Worm (Caenorhabditis elegans): Measurements from ENCODE around the gene ZK616.2.

ZK616.2 gene

DNA sequence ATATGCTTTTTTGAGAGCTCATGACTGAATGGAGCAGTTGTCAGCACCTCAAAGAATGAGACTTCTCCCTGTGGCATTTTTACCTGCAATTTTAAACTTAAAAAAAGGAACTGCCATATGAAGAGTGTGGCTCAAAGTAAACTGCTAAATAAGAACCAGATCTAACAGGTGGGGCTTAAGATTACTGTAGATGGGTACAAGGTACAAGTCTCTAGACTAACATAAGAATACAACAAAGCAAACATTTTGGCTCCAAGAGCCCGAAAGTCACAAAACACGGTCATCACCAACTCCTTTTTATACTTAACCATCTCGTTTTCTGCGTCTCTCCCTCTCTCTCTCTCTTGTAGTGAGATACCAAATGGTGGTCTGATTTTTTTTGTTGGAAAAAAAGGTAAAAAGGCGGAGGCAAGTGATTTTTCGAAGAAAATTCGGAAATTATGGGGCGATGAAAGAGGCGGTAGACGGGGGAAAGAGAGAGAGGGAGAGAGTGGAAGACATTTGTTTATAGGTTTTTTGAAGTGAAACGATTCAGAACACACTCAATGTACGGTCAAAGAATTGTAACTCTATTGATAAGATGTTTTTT lies 9.1 kb upstream of the ZK616.2 start, which contains the start of gene elo-6:
elo-6 (minus strand) TSS at position 83 of the 589 bp plus-strand sequence.
- peak; percentile 67 for TF ChIP-seq pqm-1 (tag; optimal IDR thresholded peaks at IDR 0.05)
- peak; percentile 28 for TF ChIP-seq jun-1 (tag; optimal IDR thresholded peaks at IDR 0.05)
- TF ChIP-seq nfya-1 (tag; optimal IDR thresholded peaks at IDR 0.05; ENCODE audit: insufficient read depth) = no peak
- TF ChIP-seq elt-2 (tag; optimal IDR thresholded peaks at IDR 0.05) = peak; percentile 85
- TF ChIP-seq ama-1 (optimal IDR thresholded peaks at IDR 0.05) = peak; percentile 77
- TF ChIP-seq pha-4 (tag; optimal IDR thresholded peaks at IDR 0.05) = peak; percentile 55
- no peak for TF ChIP-seq eor-1 (tag; optimal IDR thresholded peaks at IDR 0.05)
- TF ChIP-seq lin-39 (tag; optimal IDR thresholded peaks at IDR 0.05) = no peak
- no peak for TF ChIP-seq tbx-2 (tag; optimal IDR thresholded peaks at IDR 0.05)

ce11 chrIV:5389951-5390350 lies 7.7 kb upstream of the ZK616.2 start:
- TF ChIP-seq eor-1 (tag; optimal IDR thresholded peaks at IDR 0.05) (no peak), nhr-25 (tag; optimal IDR thresholded peaks at IDR 0.05) (peak; percentile 24)

DNA sequence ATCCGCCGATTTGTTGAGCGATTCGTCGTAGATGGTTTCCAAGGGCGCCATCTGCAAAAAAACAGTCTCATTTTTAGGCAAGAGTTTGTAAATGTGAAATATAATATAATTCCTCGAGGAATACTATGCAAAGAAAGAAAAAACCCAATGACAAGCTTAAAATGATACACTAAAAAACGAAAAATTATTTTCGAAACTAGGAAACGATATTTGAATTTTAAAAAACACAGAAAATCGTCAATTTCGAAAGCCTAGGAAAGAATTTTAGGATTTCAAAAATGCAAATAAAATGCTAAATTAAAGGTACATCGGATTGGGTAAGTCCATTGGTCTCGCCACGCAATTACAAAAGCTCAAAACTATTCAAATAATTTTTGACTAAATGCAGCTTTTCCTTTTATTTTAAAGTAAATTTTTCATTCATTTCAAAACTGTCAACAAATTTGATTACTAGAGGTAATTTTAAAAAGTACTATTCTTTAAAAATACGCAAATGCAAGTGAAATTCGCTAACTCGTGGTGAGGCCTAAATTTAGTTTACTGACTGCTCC lies 6.1 kb upstream of the ZK616.2 start, which contains the start of the genes htp-1 and ZK616.5:
htp-1 (minus strand) TSS at position 51 of the 551 bp plus-strand sequence.
ZK616.5 (plus strand) TSS at position 423 of the 551 bp plus-strand sequence.
- TF ChIP-seq elt-3 (tag; optimal IDR thresholded peaks at IDR 0.05) = no peak
- no peak for TF ChIP-seq lin-39 (tag; optimal IDR thresholded peaks at IDR 0.05)
- TF ChIP-seq mml-1 (tag; optimal IDR thresholded peaks at IDR 0.05) = no peak
- no peak for TF ChIP-seq egl-5 (tag; optimal IDR thresholded peaks at IDR 0.05)

- TF ChIP-seq elt-2 (tag; optimal IDR thresholded peaks at IDR 0.05) (peak; percentile 68), nhr-23 (tag; optimal IDR thresholded peaks at IDR 0.05) (no peak), pha-4 (tag; optimal IDR thresholded peaks at IDR 0.05) (peak; percentile 51), pqm-1 (tag; optimal IDR thresholded peaks at IDR 0.05) (peak; percentile 61)
Observed at ce11 chrIV:5393566-5393965, 4.1 kb upstream of the ZK616.2 start.

- TF ChIP-seq fkh-10 (GFP tag; optimal IDR thresholded peaks at IDR 0.05) (no peak), ama-1 (optimal IDR thresholded peaks at IDR 0.05) (no peak), nhr-23 (tag; optimal IDR thresholded peaks at IDR 0.05) (peak; percentile 83), egl-5 (tag; optimal IDR thresholded peaks at IDR 0.05) (peak; percentile 45), nhr-76 (tag; optimal IDR thresholded peaks at IDR 0.05) (no peak), fkh-2 (tag; optimal IDR thresholded peaks at IDR 0.05) (no peak), lin-15B (tag; optimal IDR thresholded peaks at IDR 0.05) (peak; percentile 85), nhr-67 (tag; optimal IDR thresholded peaks at IDR 0.05) (no peak), pha-4 (tag; optimal IDR thresholded peaks at IDR 0.05) (peak; percentile 89), ztf-11 (tag; optimal IDR thresholded peaks at IDR 0.05) (no peak), elt-2 (tag; optimal IDR thresholded peaks at IDR 0.05) (peak; percentile 37), ztf-4 (tag; optimal IDR thresholded peaks at IDR 0.05) (no peak), unc-39 (tag; optimal IDR thresholded peaks at IDR 0.05) (no peak), nhr-237 (tag; optimal IDR thresholded peaks at IDR 0.05) (no peak), ZK546.5 (tag; optimal IDR thresholded peaks at IDR 0.05) (peak; percentile 37), nfya-1 (tag; optimal IDR thresholded peaks at IDR 0.05; ENCODE audit: insufficient read depth) (peak; percentile 80), ceh-82 (tag; optimal IDR thresholded peaks at IDR 0.05) (no peak), tbx-2 (tag; optimal IDR thresholded peaks at IDR 0.05) (peak; percentile 62), ceh-28 (tag; optimal IDR thresholded peaks at IDR 0.05) (peak; percentile 92), daf-12 (tag; optimal IDR thresholded peaks at IDR 0.05) (no peak), fos-1 (tag; optimal IDR thresholded peaks at IDR 0.05) (no peak), nhr-43 (tag; optimal IDR thresholded peaks at IDR 0.05; ENCODE audit: poor library complexity, severe bottlenecking) (peak; percentile 8), nhr-28 (tag; optimal IDR thresholded peaks at IDR 0.05) (no peak), unc-62 (GFP tag; optimal IDR thresholded peaks at IDR 0.05) (no peak), nhr-77 (tag; optimal IDR thresholded peaks at IDR 0.05) (no peak), pqm-1 (tag; optimal IDR thresholded peaks at IDR 0.05) (no peak), ceh-16 (tag; optimal IDR thresholded peaks at IDR 0.05) (no peak), jun-1 (tag; optimal IDR thresholded peaks at IDR 0.05) (peak; percentile 53), aly-2 (tag; optimal IDR thresholded peaks at IDR 0.05) (no peak), nhr-12 (tag; optimal IDR thresholded peaks at IDR 0.05) (no peak), hmg-11 (tag; optimal IDR thresholded peaks at IDR 0.05) (peak; percentile 61), lin-39 (tag; optimal IDR thresholded peaks at IDR 0.05) (peak; percentile 40), snpc-4 (tag; optimal IDR thresholded peaks at IDR 0.05) (peak; percentile 90), nhr-25 (tag; optimal IDR thresholded peaks at IDR 0.05) (peak; percentile 73), R02D3.7 (tag; optimal IDR thresholded peaks at IDR 0.05) (peak; percentile 63), elt-3 (tag; optimal IDR thresholded peaks at IDR 0.05) (no peak), sea-2 (GFP tag; optimal IDR thresholded peaks at IDR 0.05) (no peak), zag-1 (tag; optimal IDR thresholded peaks at IDR 0.05) (no peak), lsy-12 (tag; optimal IDR thresholded peaks at IDR 0.05) (peak; percentile 49), mdl-1 (tag; optimal IDR thresholded peaks at IDR 0.05) (no peak)
Observed at ce11 chrIV:5394687-5395086, 3.0 kb upstream of the ZK616.2 start, which contains the start of the genes perm-3 and swsn-6. perm-3 (minus strand) TSS chrIV:5394804. swsn-6 (plus strand) TSS chrIV:5395033.

Data from whole organism, L3 larva.